Fruit fly (Drosophila melanogaster): ENCODE measurements around the gene hyx.

The hyx gene

DNA sequence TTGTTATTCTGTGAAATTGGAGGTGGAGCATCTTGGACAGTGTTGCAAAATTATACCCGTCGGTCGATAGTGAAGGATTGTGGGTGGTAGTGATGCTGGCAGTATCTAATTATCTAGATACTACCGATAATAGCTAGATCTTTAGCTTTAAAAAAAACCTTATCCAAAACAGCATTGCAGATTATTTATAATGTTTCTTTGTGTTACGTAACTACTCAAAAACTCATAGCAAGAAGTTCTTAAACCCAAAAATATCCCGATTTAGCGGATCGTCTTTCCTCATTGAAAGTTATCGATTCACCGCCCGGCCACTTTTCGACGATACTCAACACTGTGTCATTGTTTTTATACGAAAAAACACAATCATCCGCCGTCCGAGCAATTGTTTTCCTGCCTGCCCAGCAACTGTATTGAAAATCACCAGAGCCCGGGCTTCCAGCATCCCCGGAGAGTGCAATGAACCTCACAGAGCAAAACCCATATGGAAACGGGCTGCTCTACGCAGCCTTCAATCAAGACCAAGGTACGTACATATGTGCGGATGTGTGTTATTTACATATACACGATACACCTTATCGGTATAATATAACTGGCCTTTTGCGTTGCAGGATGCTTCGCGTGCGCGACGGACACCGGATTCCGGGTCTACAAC is 45.5 kb upstream of the hyx start, which contains the start of gene CG11975 (continued):
- TF ChIP-seq CG10147 (GFP tag; optimal IDR thresholded peaks at IDR 0.05) (no peak), tin (GFP tag; optimal IDR thresholded peaks at IDR 0.05) (peak; percentile 71), Med (GFP tag) (peak; percentile 97), slou (GFP tag; optimal IDR thresholded peaks at IDR 0.05) (peak; percentile 70), jigr1 (GFP tag; IDR thresholded peaks at IDR 0.05) (no peak), zen (tag; optimal IDR thresholded peaks at IDR 0.05) (peak; percentile 65), CG6683 (GFP tag; optimal IDR thresholded peaks at IDR 0.05) (peak; percentile 60), ERR (GFP tag; optimal IDR thresholded peaks at IDR 0.05) (peak; percentile 37), mld (GFP tag; IDR thresholded peaks at IDR 0.05; ENCODE audit: partially characterized antibody) (no peak), CkIIα-i1 (GFP tag; IDR thresholded peaks at IDR 0.05) (no peak), peb (GFP tag; IDR thresholded peaks at IDR 0.05) (0 out of 2 replicates have a peak, but pooled peaks have one; percentile 21), CG1602 (GFP tag; optimal IDR thresholded peaks at IDR 0.05) (peak; percentile 73), CG9727 (GFP tag; optimal IDR thresholded peaks at IDR 0.05) (peak; percentile 60), CG7839 (tag; optimal IDR thresholded peaks at IDR 0.05) (no peak), CG31441 (GFP tag; IDR thresholded peaks at IDR 0.05) (no peak), ab (GFP tag; optimal IDR thresholded peaks at IDR 0.05) (no peak), CG1792 (GFP tag; optimal IDR thresholded peaks at IDR 0.05) (peak; percentile 68), maf-S (GFP tag; optimal IDR thresholded peaks at IDR 0.05) (peak; percentile 85), Dp (GFP tag; optimal IDR thresholded peaks at IDR 0.05) (peak; percentile 3), HLH54F (GFP tag; optimal IDR thresholded peaks at IDR 0.05) (peak; percentile 92), CG16813 (GFP tag; IDR thresholded peaks at IDR 0.05; ENCODE audit: partially characterized antibody) (peak; percentile 64), CG3163 (GFP tag; optimal IDR thresholded peaks at IDR 0.05) (peak; percentile 73), Abd-B (GFP tag; optimal IDR thresholded peaks at IDR 0.05) (no peak), CG12391 (tag; optimal IDR thresholded peaks at IDR 0.05) (peak; percentile 78), psq (GFP tag; optimal IDR thresholded peaks at IDR 0.05) (peak; percentile 35), Vsx1 (GFP tag; optimal IDR thresholded peaks at IDR 0.05) (no peak), Ada2b (GFP tag; IDR thresholded peaks at IDR 0.05) (peak; percentile 54; the same call in 1 of the 2 replicates), aop (GFP tag; IDR thresholded peaks at IDR 0.05) (no peak), scrt (GFP tag; optimal IDR thresholded peaks at IDR 0.05) (no peak), unpg (GFP tag; optimal IDR thresholded peaks at IDR 0.05) (no peak), ssp (GFP tag; IDR thresholded peaks at IDR 0.05) (0 out of 2 replicates have a peak, but pooled peaks have one; percentile 38), CG3065 (GFP tag; optimal IDR thresholded peaks at IDR 0.05) (peak; percentile 66), E2f2 (GFP tag; IDR thresholded peaks at IDR 0.05) (peak; percentile 38; the same call in 1 of the 2 replicates), CG2712 (tag; optimal IDR thresholded peaks at IDR 0.05) (peak; percentile 74), tup (GFP tag; optimal IDR thresholded peaks at IDR 0.05) (peak; percentile 33), ase (GFP tag; IDR thresholded peaks at IDR 0.05) (0 out of 3 replicates have a peak, but pooled peaks have one; percentile 38), ash1 (GFP tag; optimal IDR thresholded peaks at IDR 0.05) (no peak), Hmx (GFP tag; optimal IDR thresholded peaks at IDR 0.05) (no peak), wdn (GFP tag; IDR thresholded peaks at IDR 0.05) (peak; percentile 24; the same call in 1 of the 2 replicates), CG34422 (GFP tag; IDR thresholded peaks at IDR 0.05) (peak; percentile 69; the same call in 1 of the 3 replicates), CG6175 (GFP tag; IDR thresholded peaks at IDR 0.05) (no peak), org-1 (GFP tag; optimal IDR thresholded peaks at IDR 0.05) (no peak), al (GFP tag; IDR thresholded peaks at IDR 0.05) (peak; percentile 73), pita (GFP tag; optimal IDR thresholded peaks at IDR 0.05) (no peak), tll (GFP tag; optimal IDR thresholded peaks at IDR 0.05) (peak in 1 of 2 experiments; percentile 51), CG17912 (GFP tag; optimal IDR thresholded peaks at IDR 0.05) (no peak), kay (GFP tag; optimal IDR thresholded peaks at IDR 0.05) (peak; percentile 49), cato (GFP tag; optimal IDR thresholded peaks at IDR 0.05; ENCODE audit: borderline replicate concordance) (peak; percentile 55), Mes4 (GFP tag; optimal IDR thresholded peaks at IDR 0.05) (peak; percentile 69), Lim3 (GFP tag; IDR thresholded peaks at IDR 0.05) (no peak)
